Worm (Caenorhabditis elegans): ENCODE results near the gene F36H12.10.
A peak's percentile ranks its signal among the peaks of the same experiment; 100 is the strongest.
"Not testable (repeated sequence)": the region's sequence is repeated elsewhere in the genome, so short reads cannot be mapped to it uniquely, and the experiment has no call there.

The F36H12.10 gene

DNA sequence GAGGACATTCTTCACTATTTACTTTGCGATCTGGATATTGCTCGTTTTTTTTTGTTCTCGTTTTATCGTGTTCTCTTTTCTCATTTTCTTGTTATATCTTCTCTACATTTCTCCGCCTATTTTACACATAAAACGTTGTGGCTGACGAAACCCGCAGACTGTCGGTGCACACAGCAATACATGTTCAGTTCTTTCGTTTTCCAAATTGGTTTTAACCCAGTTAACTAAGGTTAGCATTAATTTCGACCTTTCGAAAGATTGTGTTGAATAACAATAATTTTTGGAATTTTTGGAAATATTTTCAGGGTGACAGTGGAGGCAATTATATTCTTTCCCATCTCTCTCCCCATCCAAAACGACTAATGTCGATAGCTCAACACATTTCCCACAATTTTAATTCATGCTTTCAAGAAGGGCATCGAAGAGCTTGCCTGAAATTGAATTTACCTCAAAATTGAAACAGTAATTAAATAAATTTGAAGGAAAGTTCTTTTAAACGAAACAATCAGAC lies 10.2 kb upstream of the F36H12.10 start:
- TF ChIP-seq snpc-4 (tag; optimal IDR thresholded peaks at IDR 0.05), result peak; percentile 85
- TF ChIP-seq nhr-19 (GFP tag; conservative IDR thresholded peaks at IDR 0.05), result peak; percentile 70
- peak; percentile 1 for TF ChIP-seq elt-2 (tag; optimal IDR thresholded peaks at IDR 0.05)
- TF ChIP-seq nhr-47 (tag; optimal IDR thresholded peaks at IDR 0.05), result peak; percentile 25

DNA sequence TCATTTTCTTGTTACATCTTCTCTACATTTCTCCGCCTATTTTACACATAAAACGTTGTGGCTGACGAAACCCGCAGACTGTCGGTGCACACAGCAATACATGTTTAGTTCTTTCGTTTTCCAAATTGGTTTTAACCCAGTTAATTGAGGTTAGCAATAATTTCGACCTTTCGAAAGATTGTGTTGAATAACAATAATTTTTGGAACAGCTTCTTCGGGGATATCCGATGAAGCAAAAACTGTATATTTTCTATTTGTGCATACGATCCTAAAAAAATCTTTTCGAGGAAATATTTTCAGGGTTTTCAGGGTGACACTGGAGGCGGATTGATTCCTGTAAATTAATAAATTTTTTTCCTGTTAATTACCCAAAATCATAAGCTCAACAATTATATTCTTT lies 7.2 kb upstream of the F36H12.10 start:
- peak; percentile 52 for TF ChIP-seq nhr-19 (GFP tag; conservative IDR thresholded peaks at IDR 0.05)

DNA sequence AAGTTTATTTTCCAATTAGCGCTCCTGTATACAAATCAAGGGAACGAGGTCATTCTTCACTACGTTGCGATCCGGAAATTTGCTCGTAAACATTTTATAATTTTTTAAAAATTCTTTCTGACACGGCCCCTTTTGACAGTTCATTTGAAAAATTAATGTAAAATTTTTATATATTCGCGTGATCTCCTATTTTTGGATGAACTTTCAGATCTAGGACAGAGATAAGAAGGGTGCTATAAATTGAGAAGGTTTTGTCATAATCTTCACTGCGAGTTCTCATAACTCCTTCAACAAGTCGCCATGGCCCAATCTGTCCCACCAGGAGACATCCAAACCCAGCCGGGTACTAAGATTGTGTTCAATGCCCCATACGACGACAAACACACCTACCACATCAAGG lies 5.7 kb upstream of the F36H12.10 start, which contains the start of gene msp-19:
Gene msp-19, plus strand, starts transcription at position 301 of the 400 bp plus-strand sequence.
- not testable (repeated sequence) for TF ChIP-seq fkh-10 (GFP tag; optimal IDR thresholded peaks at IDR 0.05); tbx-2 (tag; optimal IDR thresholded peaks at IDR 0.05); C04F5.9 (tag; optimal IDR thresholded peaks at IDR 0.05)

DNA sequence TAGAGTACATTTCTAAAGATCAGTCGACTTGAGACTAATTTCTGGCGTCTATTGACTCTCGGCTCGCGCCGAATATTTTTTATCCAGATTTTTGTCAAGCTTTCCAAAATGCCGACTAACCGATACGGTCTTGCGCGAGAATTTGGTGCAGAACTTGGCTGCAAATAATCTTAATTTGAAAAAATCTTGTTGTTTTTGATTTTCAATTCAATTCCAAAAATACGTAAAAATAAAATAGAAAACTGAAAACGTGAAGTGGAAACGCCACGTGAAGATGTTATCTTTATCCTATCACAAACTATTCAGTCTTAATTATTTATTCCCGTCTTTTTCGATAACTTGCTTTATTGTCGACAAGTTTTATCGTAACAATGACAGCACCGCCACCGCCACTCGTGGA lies 3.8 kb upstream of the F36H12.10 start, which contains the start of gene ttbk-2.1:
Gene ttbk-2.1, plus strand, starts transcription at position 301 of the 400 bp plus-strand sequence.
- TF ChIP-seq jun-1, swsn-7, mef-2 (tag; optimal IDR thresholded peaks at IDR 0.05): not testable (repeated sequence)

DNA sequence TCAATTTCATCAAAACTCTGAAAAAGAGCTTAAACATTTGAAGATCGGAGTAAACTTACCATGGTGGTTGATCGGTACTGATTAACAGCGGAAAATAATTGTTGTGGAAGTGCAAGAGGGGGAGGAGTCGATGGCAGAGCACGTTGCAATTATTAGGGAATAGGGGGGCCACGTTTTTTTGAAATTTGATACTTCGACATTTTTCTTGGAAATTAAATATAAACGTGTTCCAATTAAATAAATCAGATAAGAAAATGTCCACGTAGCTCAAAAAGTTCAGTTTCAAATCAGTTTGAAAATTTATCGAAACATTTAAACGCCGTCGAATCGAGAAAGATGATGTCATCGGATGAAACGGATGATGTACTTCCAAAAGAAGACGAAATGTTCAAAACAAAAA lies 2.2 kb upstream of the F36H12.10 start, which contains the start of gene F36H12.9:
Gene F36H12.9, plus strand, starts transcription at position 301 of the 400 bp plus-strand sequence.
- TF ChIP-seq lsy-2 (tag; optimal IDR thresholded peaks at IDR 0.05); Y116A8C.19 (tag; optimal IDR thresholded peaks at IDR 0.05; ENCODE audit: borderline replicate concordance); unc-86 (tag; optimal IDR thresholded peaks at IDR 0.05): not testable (repeated sequence)

DNA sequence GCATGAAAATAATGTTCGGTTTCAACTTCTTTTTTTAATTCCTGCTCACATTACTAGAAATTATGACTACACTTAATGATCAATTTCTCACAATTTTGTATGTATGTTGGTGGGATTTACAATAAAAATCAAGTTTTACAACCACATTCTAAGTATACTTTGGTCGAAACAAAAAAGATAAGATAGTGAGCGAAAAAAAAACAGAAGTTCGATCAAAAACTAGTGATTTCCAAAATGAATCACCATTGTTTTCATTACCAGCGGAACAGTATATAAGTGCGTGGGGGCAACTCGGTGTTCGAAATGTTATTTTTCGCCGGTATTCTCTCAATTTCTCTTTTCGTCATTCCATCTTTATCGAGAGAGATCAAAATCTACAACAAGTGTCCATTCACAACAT lies 24.0 kb downstream of the F36H12.10 start, which contains the start of gene thn-5:
Gene thn-5, plus strand, starts transcription at position 301 of the 400 bp plus-strand sequence.
- TF ChIP-seq lin-39 (tag; optimal IDR thresholded peaks at IDR 0.05), result no peak
- TF ChIP-seq ceh-8 (GFP tag; optimal IDR thresholded peaks at IDR 0.05), result no peak

DNA sequence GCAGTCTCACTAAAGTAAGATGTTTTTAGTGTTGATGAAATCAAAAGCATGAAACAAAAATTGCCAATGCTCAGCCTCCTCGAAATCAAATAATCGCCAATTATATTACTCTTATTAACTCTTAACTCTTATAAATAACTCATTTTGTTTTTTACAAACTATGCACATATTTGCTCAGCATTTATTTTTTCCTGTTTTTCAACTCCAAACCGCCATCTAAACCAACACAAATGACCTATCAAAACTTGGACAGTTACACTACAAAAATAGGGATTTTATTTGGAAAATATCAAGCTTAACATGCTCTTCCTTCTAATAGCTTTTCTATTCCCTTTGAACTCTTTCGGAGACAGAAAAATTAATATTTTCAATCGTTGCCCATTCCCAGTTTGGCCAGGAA lies 26.0 kb downstream of the F36H12.10 start, which contains the start of gene thn-6:
Gene thn-6, plus strand, starts transcription at position 301 of the 400 bp plus-strand sequence.
- TF ChIP-seq egl-27 (tag; optimal IDR thresholded peaks at IDR 0.05), result no peak
- TF ChIP-seq skn-1 (tag; optimal IDR thresholded peaks at IDR 0.05), result no peak
- TF ChIP-seq hlh-17 (GFP tag; optimal IDR thresholded peaks at IDR 0.05; ENCODE audit: borderline replicate concordance), result no peak
- no peak for TF ChIP-seq nhr-85 (tag)
- no peak for TF ChIP-seq lsy-2 (tag; optimal IDR thresholded peaks at IDR 0.05)
- TF ChIP-seq efl-3 (GFP tag; optimal IDR thresholded peaks at IDR 0.05), result no peak
- TF ChIP-seq zip-4 (GFP tag; optimal IDR thresholded peaks at IDR 0.05), result no peak
- TF ChIP-seq nhr-28 (tag; optimal IDR thresholded peaks at IDR 0.05), result no peak
- TF ChIP-seq unc-62 (GFP tag; optimal IDR thresholded peaks at IDR 0.05), result no peak
- TF ChIP-seq dpl-1 (GFP tag; optimal IDR thresholded peaks at IDR 0.05), result no peak
- TF ChIP-seq unc-86 (tag; optimal IDR thresholded peaks at IDR 0.05), result no peak
- no peak for TF ChIP-seq hpl-2 (GFP tag; optimal IDR thresholded peaks at IDR 0.05)
- no peak for TF ChIP-seq jun-1 (tag; optimal IDR thresholded peaks at IDR 0.05)
- TF ChIP-seq pag-3 (tag; optimal IDR thresholded peaks at IDR 0.05; ENCODE audit: borderline replicate concordance, insufficient read depth), result no peak
- no peak for TF ChIP-seq lir-3 (tag; optimal IDR thresholded peaks at IDR 0.05; ENCODE audit: poor library complexity)
- no peak for TF ChIP-seq efl-1 (optimal IDR thresholded peaks at IDR 0.05)
- TF ChIP-seq efl-1 (GFP tag; optimal IDR thresholded peaks at IDR 0.05 in 1 of 2), result no peak
- TF ChIP-seq grh-1 (GFP tag; IDR thresholded peaks at IDR 0.05), result no peak
